Fruit fly (Drosophila melanogaster): Measurements from ENCODE around the gene Etfb.

Gene Etfb

dm6 chr3R:29790183-29790582, 12.6 kb downstream of the Etfb start:
- no peak for TF ChIP-seq topi (GFP tag; optimal IDR thresholded peaks at IDR 0.05)
- no peak for TF ChIP-seq dac (GFP tag; optimal IDR thresholded peaks at IDR 0.05)
- no peak for TF ChIP-seq Smox (GFP tag; optimal IDR thresholded peaks at IDR 0.05)
- no peak for TF ChIP-seq salr (GFP tag; optimal IDR thresholded peaks at IDR 0.05)
- TF ChIP-seq cyc (GFP tag; optimal IDR thresholded peaks at IDR 0.05): no peak
- no peak for TF ChIP-seq net (GFP tag; optimal IDR thresholded peaks at IDR 0.05)
- no peak for TF ChIP-seq fd59A (GFP tag; optimal IDR thresholded peaks at IDR 0.05)
- no peak for TF ChIP-seq CG1621 (tag; optimal IDR thresholded peaks at IDR 0.05)
- TF ChIP-seq CG6163 (GFP tag; IDR thresholded peaks at IDR 0.05): no peak
- TF ChIP-seq CG3919 (GFP tag; optimal IDR thresholded peaks at IDR 0.05): no peak
- TF ChIP-seq ss (GFP tag; optimal IDR thresholded peaks at IDR 0.05): no peak
- no peak for TF ChIP-seq vri (GFP tag; optimal IDR thresholded peaks at IDR 0.05)
- TF ChIP-seq CG10669 (GFP tag; optimal IDR thresholded peaks at IDR 0.05): no peak
- TF ChIP-seq acj6 (GFP tag; optimal IDR thresholded peaks at IDR 0.05): no peak
- no peak for TF ChIP-seq Sox102F (GFP tag; optimal IDR thresholded peaks at IDR 0.05)
- no peak for TF ChIP-seq CG31627 (GFP tag; optimal IDR thresholded peaks at IDR 0.05)
- TF ChIP-seq Hr39 (GFP tag; optimal IDR thresholded peaks at IDR 0.05): no peak

- TF ChIP-seq CG6792 (GFP tag; optimal IDR thresholded peaks at IDR 0.05): no peak
- no peak for TF ChIP-seq CG10669 (GFP tag; optimal IDR thresholded peaks at IDR 0.05)
- TF ChIP-seq Blimp-1 (GFP tag; optimal IDR thresholded peaks at IDR 0.05): peak; percentile 65
- no peak for TF ChIP-seq salr (GFP tag; optimal IDR thresholded peaks at IDR 0.05)
- TF ChIP-seq CG11294 (GFP tag; IDR thresholded peaks at IDR 0.05): no peak
- peak; percentile 18 for TF ChIP-seq vri (GFP tag; optimal IDR thresholded peaks at IDR 0.05)
- no peak for TF ChIP-seq CG32006 (GFP tag; optimal IDR thresholded peaks at IDR 0.05)
- TF ChIP-seq dac (GFP tag; optimal IDR thresholded peaks at IDR 0.05): no peak
- TF ChIP-seq CG15336 (GFP tag; IDR thresholded peaks at IDR 0.05): no peak
- no peak for TF ChIP-seq CG11902 (GFP tag; optimal IDR thresholded peaks at IDR 0.05)
- TF ChIP-seq CG3032 (tag; optimal IDR thresholded peaks at IDR 0.05): no peak
- peak; percentile 5 for TF ChIP-seq Eip93F (GFP tag; optimal IDR thresholded peaks at IDR 0.05)
- no peak for TF ChIP-seq pdm3 (GFP tag; optimal IDR thresholded peaks at IDR 0.05)
- TF ChIP-seq ss (GFP tag; optimal IDR thresholded peaks at IDR 0.05): no peak
- no peak for TF ChIP-seq Gug (GFP tag; IDR thresholded peaks at IDR 0.05)
- TF ChIP-seq lz (GFP tag; optimal IDR thresholded peaks at IDR 0.05): no peak
- no peak for TF ChIP-seq CG6808 (GFP tag; optimal IDR thresholded peaks at IDR 0.05)
- no peak for TF ChIP-seq fkh (GFP tag; optimal IDR thresholded peaks at IDR 0.05)
- TF ChIP-seq CG8119 (GFP tag; IDR thresholded peaks at IDR 0.05): no peak
- TF ChIP-seq esn (GFP tag; optimal IDR thresholded peaks at IDR 0.05): peak; percentile 43
- no peak for TF ChIP-seq Smox (GFP tag; optimal IDR thresholded peaks at IDR 0.05)
- no peak for TF ChIP-seq fd85E (GFP tag; optimal IDR thresholded peaks at IDR 0.05)
- no peak for TF ChIP-seq Hr38 (GFP tag; optimal IDR thresholded peaks at IDR 0.05)
- TF ChIP-seq Ets96B (tag; optimal IDR thresholded peaks at IDR 0.05): no peak
- no peak for TF ChIP-seq CG11762 (GFP tag; optimal IDR thresholded peaks at IDR 0.05; ENCODE audit: insufficient read depth)
- TF ChIP-seq achi (GFP tag; optimal IDR thresholded peaks at IDR 0.05): no peak
- TF ChIP-seq CG6163 (GFP tag; IDR thresholded peaks at IDR 0.05): no peak
- no peak for TF ChIP-seq Eip78C (GFP tag)
- TF ChIP-seq cyc (GFP tag; optimal IDR thresholded peaks at IDR 0.05): no peak
- TF ChIP-seq topi (GFP tag; optimal IDR thresholded peaks at IDR 0.05): peak; percentile 38
- TF ChIP-seq acj6 (GFP tag; optimal IDR thresholded peaks at IDR 0.05): no peak
- peak; percentile 33 for TF ChIP-seq Sox102F (GFP tag; optimal IDR thresholded peaks at IDR 0.05)
- no peak for TF ChIP-seq CG31627 (GFP tag; optimal IDR thresholded peaks at IDR 0.05)
- no peak for TF ChIP-seq spab (GFP tag; optimal IDR thresholded peaks at IDR 0.05)
- peak; percentile 77 for TF ChIP-seq svp (GFP tag)
- TF ChIP-seq CG8319 (GFP tag; optimal IDR thresholded peaks at IDR 0.05): no peak
- no peak for TF ChIP-seq Hr39 (GFP tag; optimal IDR thresholded peaks at IDR 0.05)
- TF ChIP-seq OdsH (GFP tag; optimal IDR thresholded peaks at IDR 0.05): no peak
- TF ChIP-seq Ets21C (GFP tag; optimal IDR thresholded peaks at IDR 0.05): no peak
- TF ChIP-seq CG1621 (tag; optimal IDR thresholded peaks at IDR 0.05): no peak
- no peak for TF ChIP-seq CG3919 (GFP tag; optimal IDR thresholded peaks at IDR 0.05)
- no peak for TF ChIP-seq Lpt (GFP tag; optimal IDR thresholded peaks at IDR 0.05)
- no peak for TF ChIP-seq CG4318 (GFP tag; optimal IDR thresholded peaks at IDR 0.05)
- peak; percentile 56 for TF ChIP-seq CG6854 (GFP tag; optimal IDR thresholded peaks at IDR 0.05)
- TF ChIP-seq Met (GFP tag; optimal IDR thresholded peaks at IDR 0.05): peak; percentile 15
- no peak for TF ChIP-seq net (GFP tag; optimal IDR thresholded peaks at IDR 0.05)
These were observed 14.7 kb downstream of the Etfb start for dm6 chr3R:29787891-29788549.
